Worm (Caenorhabditis elegans) whole organism, mixed stage, embryonic: ENCODE data around the gene doxa-1.

ENCODE experiments used
- M03D4.4 ChIP-seq: sonication (generic microtip); optimal IDR thresholded peaks from 2 replicates; lab custom pipeline; 2017; ENCODE audit warnings: mild to moderate bottlenecking, missing genetic modification characterization, missing compliant biosample characterization
- bed-3 ChIP-seq: fragments of 200-800 bp; sonication (Bioruptor generic); optimal IDR thresholded peaks from 3 replicates; lab custom pipeline; 2018; ENCODE audit warnings: mild to moderate bottlenecking, missing genetic modification characterization, moderate library complexity, missing compliant biosample characterization
- blmp-1 ChIP-seq: fragments of 150-350 bp; optimal IDR thresholded peaks from 2 replicates; lab custom pipeline; 2014; ENCODE audit warnings: missing biosample characterization, missing genetic modification characterization
- ceh-39 ChIP-seq: fragments of 150-350 bp; optimal IDR thresholded peaks from 2 replicates; lab custom pipeline; 2014; ENCODE audit warnings: missing biosample characterization, missing genetic modification characterization
- ceh-83 ChIP-seq: fragments of 200-800 bp; sonication (Bioruptor generic); optimal IDR thresholded peaks from 2 replicates; lab custom pipeline; 2018; ENCODE audit warnings: mild to moderate bottlenecking, missing genetic modification characterization, missing compliant biosample characterization
- ces-1 ChIP-seq: fragments of 150-350 bp; optimal IDR thresholded peaks from 2 replicates; lab custom pipeline; 2014; ENCODE audit warnings: missing biosample characterization, missing genetic modification reagents, missing genetic modification characterization
- drap-1 ChIP-seq: fragments of 200-800 bp; sonication (Bioruptor generic); optimal IDR thresholded peaks from 3 replicates; lab custom pipeline; 2018; ENCODE audit warnings: mild to moderate bottlenecking, missing genetic modification characterization, missing compliant biosample characterization
- elt-1 ChIP-seq: sonication (generic microtip); optimal IDR thresholded peaks from 2 replicates; lab custom pipeline; 2017; ENCODE audit warnings: missing genetic modification characterization, mild to moderate bottlenecking, missing compliant biosample characterization, antibody characterized with exemption, moderate library complexity, borderline replicate concordance; ENCODE audit not compliant: insufficient read depth
- elt-3 ChIP-seq: fragments of 150-350 bp; optimal IDR thresholded peaks from 2 replicates; lab custom pipeline; 2014; ENCODE audit warnings: missing biosample characterization, missing genetic modification characterization
- flh-1 ChIP-seq: fragments of 200-800 bp; sonication (Bioruptor generic); optimal IDR thresholded peaks from 2 replicates; lab custom pipeline; 2018; ENCODE audit warnings: mild to moderate bottlenecking, missing genetic modification characterization, moderate library complexity, missing compliant biosample characterization
- ham-2 ChIP-seq: fragments of 200-800 bp; sonication (Bioruptor generic); optimal IDR thresholded peaks from 2 replicates; lab custom pipeline; 2018; ENCODE audit warnings: mild to moderate bottlenecking, missing genetic modification characterization, missing compliant biosample characterization
- lin-13 ChIP-seq: fragments of 150-350 bp; optimal IDR thresholded peaks from 2 replicates; lab custom pipeline; 2014; ENCODE audit warnings: missing biosample characterization, missing genetic modification characterization
- lsy-2 ChIP-seq: fragments of 150-350 bp; optimal IDR thresholded peaks from 2 replicates; lab custom pipeline; 2014; ENCODE audit warnings: missing biosample characterization, missing genetic modification characterization
- mab-5 ChIP-seq: fragments of 150-350 bp; optimal IDR thresholded peaks from 2 replicates; lab custom pipeline; 2014; ENCODE audit warnings: missing biosample characterization, missing genetic modification characterization
- mep-1 ChIP-seq: fragments of 150-350 bp; optimal IDR thresholded peaks from 2 replicates; lab custom pipeline; 2017; ENCODE audit warnings: missing biosample characterization, missing genetic modification reagents, missing genetic modification characterization, inconsistent platforms
- mls-2 ChIP-seq: sonication (generic microtip); optimal IDR thresholded peaks from 2 replicates; lab custom pipeline; 2016; ENCODE audit warnings: mild to moderate bottlenecking, missing genetic modification characterization, moderate library complexity, missing compliant biosample characterization
- nhr-12 ChIP-seq: fragments of 150-350 bp; optimal IDR thresholded peaks from 2 replicates; lab custom pipeline; 2014; ENCODE audit warnings: missing biosample characterization, missing genetic modification characterization
- nhr-237 ChIP-seq: fragments of 150-350 bp; optimal IDR thresholded peaks from 2 replicates; lab custom pipeline; 2014; ENCODE audit warnings: missing biosample characterization, missing genetic modification characterization
- nhr-28 ChIP-seq: fragments of 150-350 bp; optimal IDR thresholded peaks from 2 replicates; lab custom pipeline; 2014; ENCODE audit warnings: missing biosample characterization, missing genetic modification characterization
- nhr-76 ChIP-seq: sonication (generic microtip); optimal IDR thresholded peaks from 2 replicates; lab custom pipeline; 2017; ENCODE audit warnings: missing biosample characterization, missing genetic modification characterization
- pha-4 ChIP-seq: fragments of 150-350 bp; optimal IDR thresholded peaks from 2 replicates; lab custom pipeline; 2018; ENCODE audit warnings: missing biosample characterization, missing genetic modification reagents, missing genetic modification characterization
- sem-2 ChIP-seq: fragments of 200-800 bp; sonication (Bioruptor generic); optimal IDR thresholded peaks from 2 replicates; lab custom pipeline; 2018; ENCODE audit warnings: mild to moderate bottlenecking, missing genetic modification characterization, missing compliant biosample characterization
- tbx-8 ChIP-seq: fragments of 200-800 bp; sonication (Bioruptor generic); optimal IDR thresholded peaks from 2 replicates; lab custom pipeline; 2018; ENCODE audit warnings: mild to moderate bottlenecking, missing genetic modification characterization, moderate library complexity, missing compliant biosample characterization
- unc-39 ChIP-seq: fragments of 150-350 bp; optimal IDR thresholded peaks from 2 replicates; lab custom pipeline; 2014; ENCODE audit warnings: missing biosample characterization, missing genetic modification characterization
- unc-62 ChIP-seq: fragments of 150-350 bp; optimal IDR thresholded peaks from 2 replicates; lab custom pipeline; 2014; ENCODE audit warnings: missing biosample characterization, missing genetic modification reagents, missing genetic modification characterization
- zip-8 ChIP-seq: fragments of 150-350 bp; optimal IDR thresholded peaks from 2 replicates; lab custom pipeline; 2014; ENCODE audit warnings: missing biosample characterization, missing genetic modification characterization
- ztf-11 ChIP-seq: fragments of 150-350 bp; optimal IDR thresholded peaks from 2 replicates; lab custom pipeline; 2014; ENCODE audit warnings: missing biosample characterization, missing genetic modification characterization

Gene doxa-1

DNA sequence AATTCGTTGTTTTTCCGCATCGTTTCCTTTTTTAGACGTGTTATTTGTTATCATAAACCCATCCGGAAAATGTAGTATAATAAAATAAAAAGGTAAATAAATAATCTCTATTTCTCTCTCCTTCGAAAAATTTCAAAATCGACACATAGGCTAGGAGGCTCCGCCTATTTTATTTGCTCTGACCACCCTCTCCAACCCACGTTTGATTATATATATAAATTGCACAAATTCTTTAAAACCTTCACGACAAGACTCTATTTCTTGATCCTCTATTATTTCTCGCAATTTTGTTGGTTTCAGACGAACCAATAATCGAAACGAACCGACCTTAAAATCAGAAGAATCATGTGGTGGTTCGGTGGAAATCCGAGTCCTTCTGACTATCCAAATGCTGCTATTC lies at the start of gene doxa-1:
doxa-1 (plus strand) TSS at position 301 of the 400 bp plus-strand sequence.
- TF ChIP-seq lin-13 (no peak), elt-3 (tag; lab: Kevin White, UChicago) (no peak), mab-5 (no peak), blmp-1 (tag; lab: Kevin White, UChicago) (no peak), nhr-12 (tag; lab: Kevin White, UChicago) (no peak), mls-2 (tag; lab: Kevin White, UChicago) (no peak)

DNA sequence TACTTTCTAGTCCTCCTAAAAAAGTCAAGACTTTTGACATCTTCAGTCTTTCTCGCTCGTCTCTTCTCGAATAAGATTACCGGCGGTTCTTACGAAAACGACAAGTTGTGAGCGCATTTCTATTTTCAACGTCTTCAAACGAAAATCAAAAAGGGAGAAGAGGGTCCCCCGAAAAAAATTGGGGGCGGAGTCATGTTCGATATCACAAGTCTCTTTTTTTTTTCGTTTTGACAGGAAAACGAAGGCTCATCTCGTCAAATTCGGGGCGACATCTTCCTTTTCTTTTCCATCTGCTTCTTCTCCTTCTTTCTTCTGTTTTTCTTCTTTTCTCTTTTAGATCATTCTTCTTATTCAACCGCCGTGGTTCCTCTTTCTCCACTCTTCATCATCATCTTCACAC lies 47.0 kb upstream of the doxa-1 start:
- peak; percentile 4 for TF ChIP-seq ces-1 (GFP tag; lab: Kevin White, UChicago)
- TF ChIP-seq pha-4 (tag; lab: Kevin White, UChicago) = no peak
- TF ChIP-seq nhr-12 (tag; lab: Kevin White, UChicago) = no peak
- no peak for TF ChIP-seq lin-13

ce11 chrIII:8534647-8535181 lies 46.2 kb upstream of the doxa-1 start, which contains the start of gene trp-1:
Gene trp-1 (plus strand): TSS chrIII:8535131.
- TF ChIP-seq flh-1 (GFP tag; lab: Kevin White, UChicago) (no peak), tbx-8 (GFP tag; lab: Kevin White, UChicago) (no peak), nhr-76 (tag; lab: Kevin White, UChicago) (no peak), unc-62 (GFP tag; lab: Kevin White, UChicago) (no peak), drap-1 (no peak), bed-3 (no peak)

- TF ChIP-seq ceh-39 (tag; lab: Kevin White, UChicago) (no peak), nhr-28 (tag; lab: Kevin White, UChicago) (no peak), lin-13 (no peak), lsy-2 (tag; lab: Kevin White, UChicago) (no peak), ces-1 (GFP tag; lab: Kevin White, UChicago) (no peak), elt-3 (tag; lab: Kevin White, UChicago) (no peak), zip-8 (tag; lab: Kevin White, UChicago) (no peak), unc-39 (tag; lab: Kevin White, UChicago) (no peak), mep-1 (tag; lab: Kevin White, UChicago) (no peak)
Measured at ce11 chrIII:8535445-8535844, 45.5 kb upstream of the doxa-1 start.

ce11 chrIII:8545515-8545914 lies 35.4 kb upstream of the doxa-1 start, which contains the start of gene ZC21.6:
Gene ZC21.6 (minus strand): TSS chrIII:8545615.
- TF ChIP-seq ztf-11 (tag; lab: Kevin White, UChicago) = no peak
- TF ChIP-seq nhr-12 (tag; lab: Kevin White, UChicago) = no peak
- no peak for TF ChIP-seq drap-1
- no peak for TF ChIP-seq lin-13
- no peak for TF ChIP-seq ceh-83 (GFP tag; lab: Kevin White, UChicago)
- no peak for TF ChIP-seq nhr-76 (tag; lab: Kevin White, UChicago)
- TF ChIP-seq mls-2 (tag; lab: Kevin White, UChicago) = no peak
- TF ChIP-seq sem-2 (GFP tag; lab: Kevin White, UChicago) = no peak
- no peak for TF ChIP-seq zip-8 (tag; lab: Kevin White, UChicago)
- no peak for TF ChIP-seq mab-5
- TF ChIP-seq flh-1 (GFP tag; lab: Kevin White, UChicago) = no peak
- no peak for TF ChIP-seq M03D4.4
- no peak for TF ChIP-seq unc-39 (tag; lab: Kevin White, UChicago)
- TF ChIP-seq ham-2 (GFP tag; lab: Kevin White, UChicago) = no peak

- TF ChIP-seq unc-39 (tag; lab: Kevin White, UChicago) (no peak), ceh-39 (tag; lab: Kevin White, UChicago) (no peak), mab-5 (no peak), pha-4 (tag; lab: Kevin White, UChicago) (no peak), drap-1 (no peak), mep-1 (tag; lab: Kevin White, UChicago) (no peak)
Measured at ce11 chrIII:8551705-8552104, 29.2 kb upstream of the doxa-1 start.

- no peak for TF ChIP-seq lsy-2 (tag; lab: Kevin White, UChicago)
- TF ChIP-seq elt-1 (tag; lab: Kevin White, UChicago) = no peak
- TF ChIP-seq nhr-237 (tag; lab: Kevin White, UChicago) = no peak
- TF ChIP-seq ces-1 (GFP tag; lab: Kevin White, UChicago) = no peak
- TF ChIP-seq nhr-12 (tag; lab: Kevin White, UChicago) = no peak
- no peak for TF ChIP-seq unc-62 (GFP tag; lab: Kevin White, UChicago)
- no peak for TF ChIP-seq flh-1 (GFP tag; lab: Kevin White, UChicago)
- TF ChIP-seq, all 35 proteins: peak for 0
Measured at ce11 chrIII:8552125-8552524, 28.8 kb upstream of the doxa-1 start, which contains the start of gene C02D5.4. Gene C02D5.4 (plus strand): TSS chrIII:8552165.
